Fruit fly (Drosophila melanogaster): Measurements from ENCODE around the gene CG10949.

CG10949 gene

DNA sequence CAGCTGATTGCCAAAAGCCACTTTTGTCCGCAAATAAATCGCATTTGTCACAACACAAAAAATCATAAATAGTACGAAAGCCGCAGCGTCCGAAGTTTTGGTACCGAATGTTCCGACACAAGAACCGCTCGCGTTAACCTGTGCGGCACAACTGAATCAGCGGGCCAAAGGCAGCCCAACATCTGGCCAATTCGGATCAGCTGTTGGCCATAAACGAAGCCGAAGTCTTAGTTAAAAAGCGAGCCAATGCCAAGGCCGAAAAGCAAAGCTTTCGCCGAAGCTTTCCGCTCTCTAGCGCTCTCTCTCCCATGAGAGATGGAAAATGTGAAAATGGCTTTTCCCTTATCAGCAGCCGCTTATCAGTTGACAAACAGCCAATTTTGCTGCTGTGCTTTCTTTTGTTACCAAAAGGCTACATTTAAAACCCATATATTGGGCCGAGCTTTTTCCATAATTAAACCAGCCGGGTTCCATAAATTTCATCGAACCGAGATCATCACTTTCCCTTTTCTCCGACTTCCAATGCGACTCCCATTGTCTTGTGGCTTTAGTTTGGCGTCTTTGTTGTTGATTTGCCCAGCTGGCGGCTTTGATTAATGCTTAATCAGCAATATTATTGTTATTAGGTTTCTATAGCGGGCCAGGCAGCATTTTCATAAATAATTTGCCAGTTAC, 34.4 kb downstream of the CG10949 start, which contains the start of gene CG16798 (continued):
- TF ChIP-seq dm (GFP tag; optimal IDR thresholded peaks at IDR 0.05) = no peak
- no peak for TF ChIP-seq Myb (GFP tag; optimal IDR thresholded peaks at IDR 0.05)
- peak; percentile 6 for TF ChIP-seq lab (GFP tag; optimal IDR thresholded peaks at IDR 0.05)
- TF ChIP-seq CG8359 (GFP tag; optimal IDR thresholded peaks at IDR 0.05; ENCODE audit: borderline replicate concordance) = no peak
- TF ChIP-seq Antp (GFP tag; optimal IDR thresholded peaks at IDR 0.05) = no peak
- no peak for TF ChIP-seq Lhr (GFP tag; optimal IDR thresholded peaks at IDR 0.05)
- TF ChIP-seq nerfin-1 (tag; optimal IDR thresholded peaks at IDR 0.05) = no peak
- TF ChIP-seq CG11560 (tag; IDR thresholded peaks at IDR 0.05) = no peak
- no peak for TF ChIP-seq pzg (GFP tag; optimal IDR thresholded peaks at IDR 0.05)
- TF ChIP-seq Bteb2 (GFP tag; optimal IDR thresholded peaks at IDR 0.05) = no peak
- TF ChIP-seq Dp (GFP tag; optimal IDR thresholded peaks at IDR 0.05) = no peak
- no peak for TF ChIP-seq lbe (GFP tag; optimal IDR thresholded peaks at IDR 0.05)
- TF ChIP-seq Lpt (GFP tag; optimal IDR thresholded peaks at IDR 0.05) = no peak
- peak; percentile 51; the same call in 2 of the 3 replicates for TF ChIP-seq Dbx (GFP tag; IDR thresholded peaks at IDR 0.05)
- no peak for TF ChIP-seq Tbp (GFP tag; optimal IDR thresholded peaks at IDR 0.05)
- no peak for TF ChIP-seq CG10959 (GFP tag; IDR thresholded peaks at IDR 0.05)
- no peak for TF ChIP-seq hkb (optimal IDR thresholded peaks at IDR 0.05)
- no peak for TF ChIP-seq hkb (GFP tag; IDR thresholded peaks at IDR 0.05)
- no peak for TF ChIP-seq h (optimal IDR thresholded peaks at IDR 0.05)
- no peak for TF ChIP-seq wek (GFP tag; optimal IDR thresholded peaks at IDR 0.05)
- TF ChIP-seq MBD-R2 (GFP tag; IDR thresholded peaks at IDR 0.05) = peak; percentile 10; the same call in 1 of the 2 replicates
- no peak for TF ChIP-seq D (optimal IDR thresholded peaks at IDR 0.05)
- TF ChIP-seq D (GFP tag; optimal IDR thresholded peaks at IDR 0.05) = no peak
- no peak for TF ChIP-seq jing (GFP tag; optimal IDR thresholded peaks at IDR 0.05)
- peak; percentile 16 for TF ChIP-seq CG12769 (tag; optimal IDR thresholded peaks at IDR 0.05)
- no peak for TF ChIP-seq CG34422 (GFP tag; IDR thresholded peaks at IDR 0.05)
- peak; percentile 53; the same call in 1 of the 2 replicates for TF ChIP-seq CG13287 (GFP tag; IDR thresholded peaks at IDR 0.05; ENCODE audit: partially characterized antibody)
- TF ChIP-seq Gsc (GFP tag; IDR thresholded peaks at IDR 0.05) = no peak
- no peak for TF ChIP-seq fd102C (GFP tag; optimal IDR thresholded peaks at IDR 0.05)
- no peak for TF ChIP-seq CG17361 (GFP tag; IDR thresholded peaks at IDR 0.05)
- no peak for TF ChIP-seq Dip2 (GFP tag; IDR thresholded peaks at IDR 0.05)
- no peak for TF ChIP-seq eyg (GFP tag; optimal IDR thresholded peaks at IDR 0.05)
- no peak for TF ChIP-seq CG11247 (GFP tag; IDR thresholded peaks at IDR 0.05)
- TF ChIP-seq dmrt11E (tag; optimal IDR thresholded peaks at IDR 0.05) = no peak
- TF ChIP-seq ap (GFP tag; IDR thresholded peaks at IDR 0.05) = no peak
- no peak for TF ChIP-seq CG33557 (GFP tag; optimal IDR thresholded peaks at IDR 0.05)
- no peak for TF ChIP-seq CG13424 (tag; optimal IDR thresholded peaks at IDR 0.05)
- TF ChIP-seq pho (GFP tag; optimal IDR thresholded peaks at IDR 0.05) = no peak
- peak; percentile 94 for TF ChIP-seq Blimp-1 (GFP tag; optimal IDR thresholded peaks at IDR 0.05)
- no peak for TF ChIP-seq Stat92E (GFP tag; optimal IDR thresholded peaks at IDR 0.05)
- TF ChIP-seq Hsf (GFP tag; optimal IDR thresholded peaks at IDR 0.05) = no peak
- TF ChIP-seq Deaf1 (tag; optimal IDR thresholded peaks at IDR 0.05) = peak; percentile 95
- peak; percentile 44 for TF ChIP-seq ftz-f1 (GFP tag; optimal IDR thresholded peaks at IDR 0.05)
- peak; percentile 80 for TF ChIP-seq Med (GFP tag)
- TF ChIP-seq zfh2 (GFP tag; optimal IDR thresholded peaks at IDR 0.05) = no peak
- no peak for TF ChIP-seq Nf-YC (tag; optimal IDR thresholded peaks at IDR 0.05)
- no peak for TF ChIP-seq CG3281 (GFP tag; optimal IDR thresholded peaks at IDR 0.05)
- TF ChIP-seq emc (GFP tag; optimal IDR thresholded peaks at IDR 0.05) = no peak
- TF ChIP-seq crp (GFP tag; optimal IDR thresholded peaks at IDR 0.05) = peak in 1 of 2 experiments; percentile 77
- TF ChIP-seq shn (GFP tag; optimal IDR thresholded peaks at IDR 0.05) = no peak
- 0 out of 3 replicates have a peak, but pooled peaks have one; percentile 44 for TF ChIP-seq CG11456 (GFP tag; IDR thresholded peaks at IDR 0.05)
